Fruit fly (Drosophila melanogaster) S2 (cell line): ENCODE measurements around the gene CG17202.

Experiments used
- CG8478 ChIP-seq: fragments of >200 bp; optimal IDR thresholded peaks from 2 replicates; lab custom pipeline; 2018
- CTCF ChIP-seq, 2 experiments: fragments of >200 bp; optimal IDR thresholded peaks; 2 replicates each; lab custom pipeline; 2018

- TF ChIP-seq CTCF (optimal IDR thresholded peaks at IDR 0.05; lab: Kevin White, UChicago) (no peak), CG8478 (lab: Kevin White, UChicago) (no peak)
Measured at dm6 chr3R:12381130-12381700, 41.4 kb upstream of the CG17202 start.
